Fruit fly (Drosophila melanogaster) whole organism, embryonic: ENCODE results near the gene mdu.

ENCODE experiments used
- Ada2b ChIP-seq: fragments of 200-800 bp; sonication (Bioruptor generic); IDR thresholded peaks from 2 replicates; pipeline ENCODE4 v1.3.6; 2022; ENCODE audit warnings: missing biosample characterization, missing genetic modification characterization
- Atf3 ChIP-seq: fragments of 200-800 bp; sonication (Bioruptor generic); optimal IDR thresholded peaks from 3 replicates; lab custom pipeline; 2016; ENCODE audit warnings: missing biosample characterization, missing genetic modification characterization
- Awh ChIP-seq: fragments of 200-800 bp; sonication (Bioruptor generic); IDR thresholded peaks from 2 replicates; pipeline ENCODE4, ENCODE4 v1.3.6; 2022; ENCODE audit warnings: missing biosample characterization, missing genetic modification characterization
- CG11398 ChIP-seq: fragments of 200-800 bp; sonication (Bioruptor generic); optimal IDR thresholded peaks from 2 replicates; lab custom pipeline; 2016; ENCODE audit warnings: missing biosample characterization, missing genetic modification characterization
- CG11695 ChIP-seq: fragments of 200-800 bp; sonication (Bioruptor generic); IDR thresholded peaks from 3 replicates; pipeline ENCODE4 v1.3.6; 2022; ENCODE audit warnings: missing biosample characterization, missing genetic modification characterization
- CG1603 ChIP-seq: fragments of 200-800 bp; sonication (Bioruptor generic); optimal IDR thresholded peaks from 2 replicates; lab custom pipeline; 2019; ENCODE audit warnings: missing biosample characterization, mild to moderate bottlenecking, missing genetic modification characterization, moderate library complexity
- CG17802 ChIP-seq: fragments of 200-800 bp; sonication (Bioruptor generic); optimal IDR thresholded peaks from 2 replicates; lab custom pipeline; 2018; ENCODE audit warnings: missing biosample characterization, mild to moderate bottlenecking, missing genetic modification characterization, moderate library complexity
- CG3281 ChIP-seq: fragments of 200-800 bp; sonication (Bioruptor generic); optimal IDR thresholded peaks from 3 replicates; lab custom pipeline; 2017; ENCODE audit warnings: missing biosample characterization, mild to moderate bottlenecking, missing genetic modification characterization
- CG34376 ChIP-seq: fragments of 200-800 bp; sonication (Bioruptor generic); optimal IDR thresholded peaks from 2 replicates; lab custom pipeline; 2018; ENCODE audit warnings: missing biosample characterization, mild to moderate bottlenecking, missing genetic modification characterization
- CG6272 ChIP-seq: fragments of 200-800 bp; sonication (Bioruptor generic); IDR thresholded peaks from 2 replicates; pipeline ENCODE4 v1.3.6; 2022; ENCODE audit warnings: missing biosample characterization, missing genetic modification characterization
- CG7556 ChIP-seq: fragments of 200-800 bp; sonication (Bioruptor generic); optimal IDR thresholded peaks from 2 replicates; lab custom pipeline; 2017; ENCODE audit warnings: missing biosample characterization, mild to moderate bottlenecking, missing genetic modification characterization
- CG7786 ChIP-seq: fragments of 200-800 bp; sonication (Bioruptor generic); optimal IDR thresholded peaks from 2 replicates; lab custom pipeline; 2016; ENCODE audit warnings: missing biosample characterization, missing genetic modification characterization
- CG9727 ChIP-seq: fragments of 200-800 bp; sonication (Bioruptor generic); optimal IDR thresholded peaks from 3 replicates; lab custom pipeline; 2017; ENCODE audit warnings: missing biosample characterization, mild to moderate bottlenecking, missing genetic modification characterization
- CHES-1-like ChIP-seq: fragments of 200-800 bp; sonication (Bioruptor generic); optimal IDR thresholded peaks from 2 replicates; lab custom pipeline; 2016; ENCODE audit warnings: missing biosample characterization, missing genetic modification characterization
- Chrac-16 ChIP-seq: fragments of 200-800 bp; sonication (Bioruptor generic); optimal IDR thresholded peaks from 3 replicates; lab custom pipeline; 2016; ENCODE audit warnings: missing biosample characterization, missing genetic modification characterization
- Dip3 ChIP-seq: fragments of 200-800 bp; sonication (Bioruptor generic); optimal IDR thresholded peaks from 3 replicates; lab custom pipeline; 2016; ENCODE audit warnings: missing biosample characterization, missing genetic modification characterization
- Gug ChIP-seq: fragments of 200-800 bp; sonication (Bioruptor generic); IDR thresholded peaks from 4 replicates; pipeline ENCODE4 v1.3.6; 2022; ENCODE audit warnings: missing biosample characterization, missing genetic modification characterization
- HmgZ ChIP-seq: fragments of 200-800 bp; sonication (Bioruptor generic); optimal IDR thresholded peaks from 2 replicates; lab custom pipeline; 2018; ENCODE audit warnings: missing biosample characterization, mild to moderate bottlenecking, missing genetic modification characterization
- NC2α ChIP-seq: fragments of 200-800 bp; sonication (Bioruptor generic); optimal IDR thresholded peaks from 2 replicates; lab custom pipeline; 2016; ENCODE audit warnings: missing biosample characterization, missing genetic modification characterization
- NC2β ChIP-seq: fragments of 200-800 bp; sonication (Bioruptor generic); optimal IDR thresholded peaks from 2 replicates; lab custom pipeline; 2016; ENCODE audit warnings: missing biosample characterization, missing genetic modification characterization
- Oaz ChIP-seq: fragments of 200-800 bp; sonication (Bioruptor generic); IDR thresholded peaks from 2 replicates; pipeline ENCODE4 v1.3.6; 2022; ENCODE audit warnings: missing biosample characterization, missing genetic modification characterization
- Oli ChIP-seq: fragments of 200-800 bp; sonication (Bioruptor generic); optimal IDR thresholded peaks from 2 replicates; lab custom pipeline; 2018; ENCODE audit warnings: missing biosample characterization, mild to moderate bottlenecking, missing genetic modification characterization, moderate library complexity
- Sox102F ChIP-seq: fragments of 200-800 bp; sonication (Bioruptor generic); optimal IDR thresholded peaks from 2 replicates; lab custom pipeline; 2018; ENCODE audit warnings: missing biosample characterization, mild to moderate bottlenecking, missing genetic modification characterization, moderate library complexity
- Taf1 ChIP-seq: fragments of 200-800 bp; sonication (Bioruptor generic); IDR thresholded peaks from 2 replicates; pipeline ENCODE4 v1.3.6; 2022; ENCODE audit warnings: missing biosample characterization, missing genetic modification characterization
- Trl ChIP-seq, 3 experiments: fragments of >200 bp in 2 of 3; fragments of 200-800 bp in 1 of 3; sonication (Bioruptor generic) in 1 of 3; optimal IDR thresholded peaks; 2 replicates in 1 of 3; 3 replicates in 2 of 3; lab custom pipeline; 2016 to 2017; ENCODE audit warnings: missing biosample characterization in 1 of 3, missing genetic modification characterization in 1 of 3
- amos ChIP-seq: fragments of 200-800 bp; sonication (Bioruptor generic); IDR thresholded peaks from 2 replicates; pipeline ENCODE4 v1.3.6; 2022; ENCODE audit warnings: missing biosample characterization, missing genetic modification characterization; ENCODE audit not compliant: partially characterized antibody
- az2 ChIP-seq: fragments of 200-800 bp; sonication (Bioruptor generic); optimal IDR thresholded peaks from 3 replicates; lab custom pipeline; 2016; ENCODE audit warnings: missing biosample characterization, missing genetic modification characterization
- bcd ChIP-seq: fragments of 200-800 bp; sonication (Bioruptor generic); optimal IDR thresholded peaks from 2 replicates; lab custom pipeline; 2017; ENCODE audit warnings: missing biosample characterization, mild to moderate bottlenecking, missing genetic modification characterization
- cg ChIP-seq: fragments of 200-800 bp; sonication (Bioruptor generic); optimal IDR thresholded peaks from 3 replicates; lab custom pipeline; 2019; ENCODE audit warnings: missing biosample characterization, mild to moderate bottlenecking, missing genetic modification characterization, moderate library complexity
- chinmo ChIP-seq: fragments of 200-800 bp; sonication (Bioruptor generic); IDR thresholded peaks from 4 replicates; pipeline ENCODE4 v1.3.6; 2022; ENCODE audit warnings: missing biosample characterization, missing genetic modification characterization; ENCODE audit not compliant: partially characterized antibody
- esg ChIP-seq: fragments of 200-800 bp; sonication (Bioruptor generic); conservative IDR thresholded peaks from 2 replicates; pipeline ENCODE4 v1.3.6; 2022; ENCODE audit warnings: missing biosample characterization, missing genetic modification characterization
- fd64A ChIP-seq: fragments of 200-800 bp; sonication (Bioruptor generic); optimal IDR thresholded peaks from 3 replicates; lab custom pipeline; 2018; ENCODE audit warnings: missing biosample characterization, mild to moderate bottlenecking, missing genetic modification characterization
- gcm ChIP-seq: fragments of 200-800 bp; sonication (Bioruptor generic); optimal IDR thresholded peaks from 2 replicates; lab custom pipeline; 2019; ENCODE audit warnings: missing biosample characterization, mild to moderate bottlenecking, missing genetic modification characterization, moderate library complexity
- gem ChIP-seq: fragments of 200-800 bp; sonication (Bioruptor generic); optimal IDR thresholded peaks from 2 replicates; lab custom pipeline; 2019; ENCODE audit warnings: missing biosample characterization, mild to moderate bottlenecking, missing genetic modification characterization, moderate library complexity
- inv ChIP-seq: fragments of 200-800 bp; sonication (Bioruptor generic); IDR thresholded peaks from 2 replicates; pipeline ENCODE4 v1.3.6; 2022; ENCODE audit warnings: missing biosample characterization, missing genetic modification characterization; ENCODE audit not compliant: partially characterized antibody
- kah ChIP-seq: fragments of 200-800 bp; sonication (Bioruptor generic); optimal IDR thresholded peaks from 2 replicates; lab custom pipeline; 2018; ENCODE audit warnings: missing biosample characterization, mild to moderate bottlenecking, missing genetic modification characterization
- klu ChIP-seq: fragments of 200-800 bp; sonication (Bioruptor generic); IDR thresholded peaks from 2 replicates; pipeline ENCODE4 v1.3.6; 2022; ENCODE audit warnings: missing biosample characterization, missing genetic modification characterization
- lilli ChIP-seq: fragments of 200-800 bp; sonication (Bioruptor generic); optimal IDR thresholded peaks from 3 replicates; lab custom pipeline; 2016; ENCODE audit warnings: missing biosample characterization, missing genetic modification characterization
- mam ChIP-seq: fragments of 200-800 bp; sonication (Bioruptor generic); optimal IDR thresholded peaks from 3 replicates; lab custom pipeline; 2016; ENCODE audit warnings: missing biosample characterization, missing genetic modification characterization
- nom ChIP-seq: fragments of 200-800 bp; sonication (Bioruptor generic); optimal IDR thresholded peaks from 2 replicates; lab custom pipeline; 2017; ENCODE audit warnings: missing biosample characterization, missing genetic modification characterization, mild to moderate bottlenecking, moderate library complexity, missing genetic modification reagents
- otp ChIP-seq: fragments of 200-800 bp; sonication (Bioruptor generic); IDR thresholded peaks from 3 replicates; pipeline ENCODE4, ENCODE4 v1.3.6; 2022; ENCODE audit warnings: missing biosample characterization, missing genetic modification characterization
- prd ChIP-seq, 3 experiments: fragments of >200 bp in 2 of 3; fragments of 200-800 bp in 1 of 3; sonication (Bioruptor generic) in 1 of 3; optimal IDR thresholded peaks in 2 of 3; IDR thresholded peaks in 1 of 3; 2 replicates in 2 of 3; 3 replicates in 1 of 3; pipeline versions ENCODE4 v1.3.6 to Lab custom; 2017 to 2022; ENCODE audit warnings: missing biosample characterization in 1 of 3, missing genetic modification characterization in 1 of 3
- so ChIP-seq: fragments of 200-800 bp; sonication (Bioruptor generic); IDR thresholded peaks from 3 replicates; pipeline ENCODE4 v1.3.6; 2022; ENCODE audit warnings: missing biosample characterization, missing genetic modification characterization
- sug ChIP-seq: fragments of 200-800 bp; optimal IDR thresholded peaks from 2 replicates; lab custom pipeline; 2019; ENCODE audit warnings: missing biosample characterization, mild to moderate bottlenecking, missing genetic modification characterization, moderate library complexity
- tup ChIP-seq: fragments of 200-800 bp; sonication (Bioruptor generic); optimal IDR thresholded peaks from 2 replicates; lab custom pipeline; 2016; ENCODE audit warnings: missing biosample characterization, mild to moderate bottlenecking, missing genetic modification characterization, moderate library complexity
- unpg ChIP-seq: fragments of 200-800 bp; sonication (Bioruptor generic); optimal IDR thresholded peaks from 3 replicates; lab custom pipeline; 2018; ENCODE audit warnings: missing biosample characterization, mild to moderate bottlenecking, missing genetic modification characterization, moderate library complexity
- vvl ChIP-seq: fragments of 200-800 bp; sonication (Bioruptor generic); IDR thresholded peaks from 2 replicates; pipeline ENCODE4 v1.3.6; 2022; ENCODE audit warnings: missing biosample characterization, missing genetic modification characterization

Gene mdu

DNA sequence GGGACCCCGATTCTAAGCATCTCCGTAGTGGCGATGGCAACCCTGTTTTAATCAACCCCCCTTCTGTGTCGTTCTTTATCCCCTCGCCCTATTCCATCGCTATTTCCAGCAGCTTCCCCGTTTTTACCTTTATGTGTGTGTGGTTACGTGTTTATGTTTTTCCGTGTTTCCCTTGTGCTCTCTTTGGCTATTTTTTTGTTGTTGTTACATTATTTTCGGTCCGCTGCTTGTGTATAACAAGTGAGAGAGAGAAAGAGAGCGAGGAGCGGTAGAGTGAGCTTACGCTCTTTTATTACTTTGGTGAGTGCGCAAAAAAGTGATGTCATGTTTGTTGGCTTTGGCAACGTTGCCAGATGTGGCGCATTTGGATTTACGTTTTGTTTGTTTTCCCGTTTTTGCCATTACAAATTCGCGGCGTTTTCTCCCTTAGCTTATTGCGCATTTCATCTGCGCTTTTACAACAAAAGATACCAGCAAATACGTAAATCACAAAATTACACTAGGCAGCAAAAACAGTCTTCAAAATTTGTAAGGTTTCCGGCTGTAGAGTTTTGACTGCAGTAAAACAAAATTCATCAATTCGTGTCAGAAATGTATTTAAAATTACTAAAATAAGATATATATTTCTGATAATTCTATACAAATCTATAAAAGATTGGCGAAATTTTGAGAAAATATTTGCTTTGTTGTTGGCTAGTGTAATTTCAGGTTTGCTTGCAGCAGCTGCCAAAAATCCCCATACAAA, 26.6 kb upstream of the mdu start (continued):
- TF ChIP-seq unpg (GFP tag; lab: Kevin White, UChicago): peak; percentile 65
- peak; percentile 17; the same call in 1 of the 2 replicates for TF ChIP-seq CG6272 (GFP tag; lab: Robert Waterston, UW)
- TF ChIP-seq klu (GFP tag; lab: Robert Waterston, UW): peak; percentile 59; the same call in 1 of the 2 replicates
- peak; percentile 16 for TF ChIP-seq CG1603 (tag; lab: Kevin White, UChicago)
- TF ChIP-seq Oli: peak; percentile 62
- TF ChIP-seq bcd (GFP tag; lab: Kevin White, UChicago): peak; percentile 62
- TF ChIP-seq chinmo (GFP tag; lab: Robert Waterston, UW): 0 out of 4 replicates have a peak, but pooled peaks have one; percentile 50
- TF ChIP-seq tup (GFP tag; lab: Kevin White, UChicago): no peak
- peak; percentile 32 for TF ChIP-seq nom (GFP tag; lab: Kevin White, UChicago)
- no peak for TF ChIP-seq gcm (GFP tag; lab: Kevin White, UChicago)
- TF ChIP-seq HmgZ: no peak
- TF ChIP-seq mam (GFP tag; lab: Kevin White, UChicago): peak; percentile 11
- TF ChIP-seq kah: no peak
- peak; percentile 67 for TF ChIP-seq CG9727 (GFP tag; lab: Kevin White, UChicago)
- no peak for TF ChIP-seq fd64A (GFP tag; lab: Kevin White, UChicago)
- peak; percentile 66 for TF ChIP-seq esg
- no peak for TF ChIP-seq prd (optimal IDR thresholded peaks at IDR 0.05; lab: Kevin White, UChicago)
- TF ChIP-seq prd (GFP tag; IDR thresholded peaks at IDR 0.05; lab: Robert Waterston, UW): peak; percentile 70
- no peak for TF ChIP-seq CG7786 (GFP tag; lab: Kevin White, UChicago)
- no peak for TF ChIP-seq CG17802 (tag; lab: Kevin White, UChicago)
- peak; percentile 47 for TF ChIP-seq CG7556 (GFP tag; lab: Kevin White, UChicago)
- TF ChIP-seq gem (tag; lab: Kevin White, UChicago): peak; percentile 74
- no peak for TF ChIP-seq Dip3 (GFP tag; lab: Kevin White, UChicago)
- peak; percentile 62 for TF ChIP-seq Sox102F (GFP tag; lab: Kevin White, UChicago)
- peak; percentile 44 for TF ChIP-seq sug (tag; lab: Kevin White, UChicago)
- no peak for TF ChIP-seq Awh (GFP tag; lab: Robert Waterston, UW)
- peak; percentile 19 for TF ChIP-seq Chrac-16
- peak; percentile 75; the same call in 2 of the 3 replicates for TF ChIP-seq so (GFP tag; lab: Robert Waterston, UW)
- TF ChIP-seq CG11398 (GFP tag; lab: Kevin White, UChicago): no peak
- no peak for TF ChIP-seq inv (GFP tag; lab: Robert Waterston, UW)
- peak; percentile 86 to 97 for TF ChIP-seq Trl (optimal IDR thresholded peaks at IDR 0.05; lab: Kevin White, UChicago)
- no peak for TF ChIP-seq Trl (GFP tag; optimal IDR thresholded peaks at IDR 0.05; lab: Kevin White, UChicago)
- TF ChIP-seq NC2β (GFP tag; lab: Kevin White, UChicago): no peak
- peak; percentile 32 for TF ChIP-seq lilli (GFP tag; lab: Kevin White, UChicago)
- peak; percentile 59; the same call in 1 of the 2 replicates for TF ChIP-seq Ada2b (GFP tag; lab: Robert Waterston, UW)
- peak; percentile 12; the same call in 1 of the 4 replicates for TF ChIP-seq Gug (GFP tag; lab: Robert Waterston, UW)
- TF ChIP-seq otp (GFP tag; lab: Robert Waterston, UW): 0 out of 3 replicates have a peak, but pooled peaks have one; percentile 54
- no peak for TF ChIP-seq amos (GFP tag; lab: Robert Waterston, UW)
- TF ChIP-seq CG11695: peak; percentile 64
- TF ChIP-seq cg (GFP tag; lab: Kevin White, UChicago): peak; percentile 71
- no peak for TF ChIP-seq CHES-1-like (GFP tag; lab: Kevin White, UChicago)
- TF ChIP-seq Oaz (GFP tag; lab: Robert Waterston, UW): 0 out of 2 replicates have a peak, but pooled peaks have one; percentile 36
- TF ChIP-seq CG3281: peak; percentile 80
- TF ChIP-seq CG34376 (GFP tag; lab: Kevin White, UChicago): peak; percentile 17
- TF ChIP-seq Taf1 (GFP tag; lab: Robert Waterston, UW): peak; percentile 30; the same call in 1 of the 2 replicates
- TF ChIP-seq NC2α (GFP tag; lab: Kevin White, UChicago): no peak
- peak; percentile 40 for TF ChIP-seq az2
- peak; percentile 79 for TF ChIP-seq vvl (GFP tag; lab: Robert Waterston, UW)
- peak; percentile 68 for TF ChIP-seq Atf3 (GFP tag; lab: Kevin White, UChicago)
